Worm (Caenorhabditis elegans) whole organism, L1 larva: ENCODE results near the gene C09B8.3.

Experiments
- C16A3.4 ChIP-seq: fragments of 150-350 bp; optimal IDR thresholded peaks from 2 replicates; lab custom pipeline; 2014; ENCODE audit warnings: missing biosample characterization, missing genetic modification characterization
- C34B4.2 ChIP-seq: sonication (generic microtip); optimal IDR thresholded peaks from 2 replicates; lab custom pipeline; 2017; ENCODE audit warnings: mild to moderate bottlenecking, missing genetic modification characterization, missing compliant biosample characterization
- ama-1 ChIP-seq: fragments of 150-350 bp; optimal IDR thresholded peaks from 2 replicates; lab custom pipeline; 2014
- blmp-1 ChIP-seq: fragments of 150-350 bp; optimal IDR thresholded peaks from 2 replicates; lab custom pipeline; 2014; ENCODE audit warnings: missing biosample characterization, missing genetic modification characterization
- ceh-8 ChIP-seq: fragments of 200-800 bp; sonication (Bioruptor generic); optimal IDR thresholded peaks from 2 replicates; lab custom pipeline; 2018; ENCODE audit warnings: mild to moderate bottlenecking, missing genetic modification characterization, moderate library complexity, missing compliant biosample characterization
- ces-1 ChIP-seq: fragments of 150-350 bp; optimal IDR thresholded peaks from 2 replicates; lab custom pipeline; 2014; ENCODE audit warnings: missing biosample characterization, missing genetic modification reagents, missing genetic modification characterization
- dpl-1 ChIP-seq, 3 experiments: fragments of 150-350 bp in 2 of 3; sonication (generic microtip) in 1 of 3; optimal IDR thresholded peaks; 2 replicates each; lab custom pipeline; 2014 to 2017; ENCODE audit warnings: missing biosample characterization in 3 of 3, missing genetic modification characterization in 3 of 3, missing genetic modification reagents in 3 of 3
- dsc-1 ChIP-seq: sonication (generic microtip); optimal IDR thresholded peaks from 2 replicates; lab custom pipeline; 2016; ENCODE audit warnings: mild to moderate bottlenecking, missing genetic modification characterization, missing compliant biosample characterization
- efl-1 ChIP-seq, 4 experiments: fragments of 150-350 bp; optimal IDR thresholded peaks in 3 of 4; peaks in 1 of 4; 1 replicate in 1 of 4; 2 replicates in 3 of 4; lab custom pipeline; 2014; ENCODE audit warnings: missing biosample characterization in 2 of 4, missing genetic modification characterization in 2 of 4, missing genetic modification reagents in 2 of 4
- egl-13 ChIP-seq: sonication (generic microtip); optimal IDR thresholded peaks from 2 replicates; lab custom pipeline; 2016; ENCODE audit warnings: missing genotype, missing genetic modification reagents, missing genetic modification characterization, missing compliant biosample characterization
- egl-27 ChIP-seq, 2 experiments: fragments of 150-350 bp in 1 of 2; sonication (generic microtip); optimal IDR thresholded peaks; 3 replicates each; lab custom pipeline; 2017 to 2018; ENCODE audit warnings: missing biosample characterization in 2 of 2, missing genetic modification characterization in 2 of 2, missing genetic modification reagents in 2 of 2
- elt-2 ChIP-seq: sonication (generic microtip); optimal IDR thresholded peaks from 2 replicates; lab custom pipeline; 2016; ENCODE audit warnings: missing genetic modification characterization, mild to moderate bottlenecking, inconsistent platforms, missing compliant biosample characterization, missing genetic modification reagents
- elt-3 ChIP-seq, 6 experiments: fragments of 150-350 bp in 1 of 6; sonication (generic microtip); optimal IDR thresholded peaks; 2 replicates each; lab custom pipeline; 2017 to 2018; ENCODE audit warnings: missing biosample characterization in 6 of 6, missing genetic modification characterization in 6 of 6, inconsistent platforms in 1 of 6
- fos-1 ChIP-seq: fragments of 150-350 bp; optimal IDR thresholded peaks from 2 replicates; lab custom pipeline; 2014; ENCODE audit warnings: missing biosample characterization, missing genetic modification characterization
- grh-1 ChIP-seq: fragments of 200-800 bp; sonication (Bioruptor generic); IDR thresholded peaks from 2 replicates; pipeline ENCODE4 v1.3.6; 2022; ENCODE audit warnings: missing genetic modification reagents, missing genetic modification characterization, missing compliant biosample characterization
- irx-1 ChIP-seq: sonication (generic microtip); optimal IDR thresholded peaks from 2 replicates; lab custom pipeline; 2016; ENCODE audit warnings: missing genetic modification characterization, missing compliant biosample characterization
- jun-1 ChIP-seq: fragments of 150-350 bp; optimal IDR thresholded peaks from 2 replicates; lab custom pipeline; 2014; ENCODE audit warnings: missing biosample characterization, missing genetic modification reagents, missing genetic modification characterization
- lin-13 ChIP-seq: fragments of 150-350 bp; optimal IDR thresholded peaks from 2 replicates; lab custom pipeline; 2014; ENCODE audit warnings: missing biosample characterization, missing genetic modification reagents, missing genetic modification characterization
- lin-14 ChIP-seq: fragments of 200-800 bp; sonication (Bioruptor generic); optimal IDR thresholded peaks from 2 replicates; lab custom pipeline; 2018; ENCODE audit warnings: mild to moderate bottlenecking, missing genetic modification characterization, moderate library complexity, missing compliant biosample characterization
- lin-35 ChIP-seq, 2 experiments: fragments of 150-350 bp; optimal IDR thresholded peaks; 2 replicates each; lab custom pipeline; 2014; ENCODE audit warnings: missing biosample characterization in 2 of 2, missing genetic modification characterization in 2 of 2, missing genetic modification reagents in 2 of 2
- lin-39 ChIP-seq: fragments of 150-350 bp; optimal IDR thresholded peaks from 2 replicates; lab custom pipeline; 2014; ENCODE audit warnings: missing biosample characterization, missing genetic modification reagents, missing genetic modification characterization
- lir-3 ChIP-seq: sonication (generic microtip); optimal IDR thresholded peaks from 2 replicates; lab custom pipeline; 2016; ENCODE audit warnings: mild to moderate bottlenecking, missing genetic modification characterization, moderate library complexity, missing compliant biosample characterization; ENCODE audit not compliant: poor library complexity
- lsy-2 ChIP-seq, 2 experiments: fragments of 150-350 bp; optimal IDR thresholded peaks; 2 replicates each; lab custom pipeline; 2014; ENCODE audit warnings: missing biosample characterization in 2 of 2, missing genetic modification characterization in 2 of 2
- mdl-1 ChIP-seq, 2 experiments: fragments of 150-350 bp; optimal IDR thresholded peaks; 2 replicates each; lab custom pipeline; 2014 to 2017; ENCODE audit warnings: missing biosample characterization in 2 of 2, missing genetic modification characterization in 2 of 2, inconsistent platforms in 1 of 2
- mef-2 ChIP-seq: fragments of 150-350 bp; optimal IDR thresholded peaks from 2 replicates; lab custom pipeline; 2014; ENCODE audit warnings: missing biosample characterization, missing genetic modification characterization
- mep-1 ChIP-seq: fragments of 150-350 bp; optimal IDR thresholded peaks from 2 replicates; lab custom pipeline; 2014; ENCODE audit warnings: missing biosample characterization, missing genetic modification characterization
- nhr-19 ChIP-seq: fragments of 200-800 bp; sonication (Bioruptor generic); conservative IDR thresholded peaks from 2 replicates; pipeline ENCODE4 v1.3.6; 2022; ENCODE audit warnings: missing genetic modification characterization, missing compliant biosample characterization
- nhr-20 ChIP-seq: sonication (generic microtip); optimal IDR thresholded peaks from 2 replicates; lab custom pipeline; 2016; ENCODE audit warnings: mild to moderate bottlenecking, missing genetic modification characterization, missing compliant biosample characterization
- nhr-237 ChIP-seq: fragments of 150-350 bp; optimal IDR thresholded peaks from 2 replicates; lab custom pipeline; 2014; ENCODE audit warnings: missing biosample characterization, missing genetic modification characterization
- nhr-28 ChIP-seq: fragments of 150-350 bp; optimal IDR thresholded peaks from 2 replicates; lab custom pipeline; 2014; ENCODE audit warnings: missing biosample characterization, missing genetic modification characterization
- nhr-47 ChIP-seq: sonication (generic microtip); optimal IDR thresholded peaks from 2 replicates; lab custom pipeline; 2016; ENCODE audit warnings: mild to moderate bottlenecking, missing genetic modification characterization, moderate library complexity, missing compliant biosample characterization
- nhr-71 ChIP-seq: sonication (generic microtip); optimal IDR thresholded peaks from 2 replicates; lab custom pipeline; 2016; ENCODE audit warnings: mild to moderate bottlenecking, missing genetic modification characterization, moderate library complexity, missing compliant biosample characterization
- nhr-77 ChIP-seq: fragments of 150-350 bp; optimal IDR thresholded peaks from 2 replicates; lab custom pipeline; 2014; ENCODE audit warnings: missing biosample characterization, missing genetic modification characterization
- nhr-84 ChIP-seq: sonication (generic microtip); optimal IDR thresholded peaks from 2 replicates; lab custom pipeline; 2017; ENCODE audit warnings: missing biosample characterization, missing genetic modification characterization
- nhr-85 ChIP-seq: sonication (generic microtip); peaks from one replicate; lab custom pipeline; 2016; ENCODE audit warnings: missing genetic modification characterization, inconsistent platforms, missing compliant biosample characterization
- nhr-90 ChIP-seq: sonication (generic microtip); optimal IDR thresholded peaks from 2 replicates; lab custom pipeline; 2016; ENCODE audit warnings: mild to moderate bottlenecking, missing genetic modification characterization, missing compliant biosample characterization; ENCODE audit not compliant: poor library complexity
- pag-3 ChIP-seq: sonication (generic microtip); optimal IDR thresholded peaks from 2 replicates; lab custom pipeline; 2017; ENCODE audit warnings: missing genetic modification characterization, mild to moderate bottlenecking, missing compliant biosample characterization, antibody characterized with exemption, borderline replicate concordance; ENCODE audit not compliant: insufficient read depth
- pqm-1 ChIP-seq: sonication (generic microtip); optimal IDR thresholded peaks from 3 replicates; lab custom pipeline; 2017; ENCODE audit warnings: missing biosample characterization, missing genetic modification characterization
- rnt-1 ChIP-seq: sonication (generic microtip); optimal IDR thresholded peaks from 2 replicates; lab custom pipeline; 2016; ENCODE audit warnings: mild to moderate bottlenecking, missing genetic modification characterization, moderate library complexity, missing compliant biosample characterization
- skn-1 ChIP-seq: fragments of 150-350 bp; optimal IDR thresholded peaks from 2 replicates; lab custom pipeline; 2014; ENCODE audit warnings: missing biosample characterization, missing genetic modification characterization
- snu-23 ChIP-seq: sonication (generic microtip); optimal IDR thresholded peaks from 2 replicates; lab custom pipeline; 2016; ENCODE audit warnings: missing genetic modification characterization, missing compliant biosample characterization
- sox-4 ChIP-seq: sonication (generic microtip); optimal IDR thresholded peaks from 2 replicates; lab custom pipeline; 2016; ENCODE audit warnings: missing genetic modification characterization, missing compliant biosample characterization
- sup-37 ChIP-seq: fragments of 200-800 bp; sonication (Bioruptor generic); optimal IDR thresholded peaks from 2 replicates; lab custom pipeline; 2018; ENCODE audit warnings: mild to moderate bottlenecking, missing genetic modification characterization, missing compliant biosample characterization
- swsn-7 ChIP-seq: sonication (generic microtip); optimal IDR thresholded peaks from 2 replicates; lab custom pipeline; 2016; ENCODE audit warnings: missing genetic modification characterization, missing compliant biosample characterization
- tbx-2 ChIP-seq: sonication (generic microtip); optimal IDR thresholded peaks from 2 replicates; lab custom pipeline; 2016; ENCODE audit warnings: missing genetic modification characterization, missing compliant biosample characterization
- unc-130 ChIP-seq: fragments of 150-350 bp; optimal IDR thresholded peaks from 2 replicates; lab custom pipeline; 2017; ENCODE audit warnings: missing biosample characterization, missing genetic modification characterization, inconsistent platforms
- unc-86 ChIP-seq: sonication (generic microtip); optimal IDR thresholded peaks from 2 replicates; lab custom pipeline; 2016; ENCODE audit warnings: missing genetic modification characterization, missing compliant biosample characterization
- unc-98 ChIP-seq: fragments of 200-800 bp; sonication (Bioruptor generic); IDR thresholded peaks from 2 replicates; pipeline ENCODE4 v1.3.6; 2022; ENCODE audit warnings: missing genetic modification characterization, missing compliant biosample characterization
- xbp-1 ChIP-seq: sonication (generic microtip); optimal IDR thresholded peaks from 2 replicates; lab custom pipeline; 2016; ENCODE audit warnings: missing genetic modification characterization, missing compliant biosample characterization
- ztf-11 ChIP-seq, 2 experiments: sonication (generic microtip); optimal IDR thresholded peaks; 2 replicates each; lab custom pipeline; 2016 to 2017; ENCODE audit warnings: missing genetic modification characterization in 2 of 2, missing biosample characterization in 1 of 2, missing compliant biosample characterization in 1 of 2
- ztf-4 ChIP-seq: fragments of 150-350 bp; optimal IDR thresholded peaks from 2 replicates; lab custom pipeline; 2014; ENCODE audit warnings: missing biosample characterization, missing genetic modification characterization

Gene C09B8.3

DNA sequence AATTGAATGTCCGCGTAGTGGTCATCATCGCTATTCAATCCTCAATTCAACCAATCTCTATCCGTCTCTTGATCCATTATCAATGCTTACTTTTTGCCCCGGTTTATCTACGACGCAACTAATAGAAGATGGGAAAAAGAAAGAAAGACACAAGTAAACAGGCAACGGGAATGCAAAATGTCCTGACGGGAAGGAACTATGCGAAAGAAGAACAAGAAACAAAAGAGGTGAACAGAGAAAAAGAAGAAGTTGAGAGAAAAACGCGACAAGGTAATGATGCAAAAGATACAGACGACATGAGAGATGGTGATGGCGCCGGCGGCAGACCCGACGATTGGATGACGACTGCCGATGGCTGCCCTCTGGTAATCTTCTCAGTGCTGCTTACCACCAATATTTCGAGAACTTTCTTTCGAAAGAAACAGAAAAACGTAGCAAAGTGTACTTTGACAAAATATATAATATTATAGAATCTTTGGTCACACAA lies 31.6 kb upstream of the C09B8.3 start:
- TF ChIP-seq unc-86 (tag; lab: Kevin White, UChicago), result no peak
- TF ChIP-seq lsy-2 (tag; optimal IDR thresholded peaks at IDR 0.05; lab: Kevin White, UChicago), result peak; percentile 60 to 85
- no peak for TF ChIP-seq ces-1 (GFP tag; lab: Kevin White, UChicago)
- TF ChIP-seq ztf-4, result peak; percentile 23
- TF ChIP-seq ama-1 (lab: Kevin White, UChicago), result no peak
- peak; percentile 82 for TF ChIP-seq nhr-90 (tag; lab: Kevin White, UChicago)
- TF ChIP-seq nhr-20, result peak; percentile 94
- no peak for TF ChIP-seq ceh-8
- TF ChIP-seq swsn-7 (tag; lab: Kevin White, UChicago), result peak; percentile 69
- TF ChIP-seq irx-1 (tag; lab: Kevin White, UChicago), result peak; percentile 25
- peak; percentile 78 for TF ChIP-seq elt-2 (tag; lab: Kevin White, UChicago)
- TF ChIP-seq lin-39 (tag; lab: Kevin White, UChicago), result no peak
- peak; percentile 85 for TF ChIP-seq unc-130
- peak; percentile 95 for TF ChIP-seq snu-23 (GFP tag; lab: Kevin White, UChicago)
- peak; percentile 94 for TF ChIP-seq lin-14 (GFP tag; lab: Kevin White, UChicago)
- peak; percentile 34 to 76 for TF ChIP-seq lin-35 (GFP tag; optimal IDR thresholded peaks at IDR 0.05; lab: Kevin White, UChicago)
- peak; percentile 15 for TF ChIP-seq pag-3 (tag; lab: Kevin White, UChicago)
- TF ChIP-seq mef-2 (tag; lab: Kevin White, UChicago), result no peak
- peak in 1 of 2 experiments; percentile 80 for TF ChIP-seq mdl-1 (tag; optimal IDR thresholded peaks at IDR 0.05; lab: Kevin White, UChicago)
- TF ChIP-seq sup-37, result no peak
- no peak for TF ChIP-seq unc-98 (GFP tag; lab: Robert Waterston, UW)
- TF ChIP-seq grh-1 (GFP tag; lab: Robert Waterston, UW), result peak; percentile 53; the same call in 1 of the 2 replicates
- TF ChIP-seq egl-27 (tag; optimal IDR thresholded peaks at IDR 0.05; lab: Kevin White, UChicago), result peak; percentile 9 to 16
- no peak for TF ChIP-seq sox-4
- peak; percentile 31 for TF ChIP-seq lin-13
- no peak for TF ChIP-seq nhr-28
- TF ChIP-seq blmp-1 (tag; lab: Kevin White, UChicago), result peak; percentile 91
- TF ChIP-seq dpl-1 (GFP tag; optimal IDR thresholded peaks at IDR 0.05; lab: Kevin White, UChicago), result peak in 1 of 3 experiments; percentile 43
- peak; percentile 12 for TF ChIP-seq egl-13 (tag; lab: Kevin White, UChicago)
- TF ChIP-seq nhr-47 (tag; lab: Kevin White, UChicago), result peak; percentile 60
- peak; percentile 77 for TF ChIP-seq xbp-1 (tag; lab: Kevin White, UChicago)
- TF ChIP-seq nhr-19, result peak; percentile 72; the same call in 1 of the 2 replicates
- TF ChIP-seq C34B4.2 (tag; lab: Kevin White, UChicago), result no peak
- no peak for TF ChIP-seq pqm-1 (tag; lab: Kevin White, UChicago)
- peak; percentile 68 for TF ChIP-seq nhr-77 (tag; lab: Kevin White, UChicago)
- TF ChIP-seq lir-3 (tag; lab: Kevin White, UChicago), result peak; percentile 9
- TF ChIP-seq dsc-1 (tag; lab: Kevin White, UChicago), result no peak
- TF ChIP-seq mep-1, result peak; percentile 86
- TF ChIP-seq nhr-84, result no peak
- TF ChIP-seq C16A3.4 (tag; lab: Kevin White, UChicago), result peak; percentile 72
- peak; percentile 75 for TF ChIP-seq rnt-1 (tag; lab: Kevin White, UChicago)
- peak; percentile 82 for TF ChIP-seq tbx-2 (tag; lab: Kevin White, UChicago)
- no peak for TF ChIP-seq ztf-11 (tag; optimal IDR thresholded peaks at IDR 0.05; lab: Kevin White, UChicago)
- TF ChIP-seq skn-1 (tag; lab: Kevin White, UChicago), result peak; percentile 41
- peak; percentile 45 to 89 (median 70) for TF ChIP-seq elt-3 (tag; optimal IDR thresholded peaks at IDR 0.05; lab: Kevin White, UChicago)
- peak; percentile 94 for TF ChIP-seq nhr-85 (tag; lab: Kevin White, UChicago)
- TF ChIP-seq nhr-237 (tag; lab: Kevin White, UChicago), result peak; percentile 20
- TF ChIP-seq efl-1 (optimal IDR thresholded peaks at IDR 0.05; lab: Kevin White, UChicago), result peak; percentile 13 to 37
- peak; percentile 24 to 94 for TF ChIP-seq efl-1 (GFP tag; optimal IDR thresholded peaks at IDR 0.05 in 1 of 2; lab: Kevin White, UChicago)
- TF ChIP-seq fos-1 (tag; lab: Kevin White, UChicago), result peak; percentile 35
- TF ChIP-seq jun-1 (tag; lab: Kevin White, UChicago), result peak; percentile 76
- TF ChIP-seq nhr-71, result peak; percentile 90
